Worm (Caenorhabditis elegans) whole organism, L2 larva: ENCODE measurements around the gene F46B3.23.

Experiments
- F13H6.1 ChIP-seq: sonication (generic microtip); optimal IDR thresholded peaks from 2 replicates; lab custom pipeline; 2016; ENCODE audit warnings: missing genetic modification characterization, missing compliant biosample characterization
- ama-1 ChIP-seq: fragments of 150-350 bp; optimal IDR thresholded peaks from 2 replicates; lab custom pipeline; 2018; ENCODE audit warnings: inconsistent platforms
- dmd-4 ChIP-seq: sonication (generic microtip); optimal IDR thresholded peaks from 2 replicates; lab custom pipeline; 2017; ENCODE audit warnings: missing biosample characterization, missing genetic modification characterization
- lsy-2 ChIP-seq, 2 experiments: fragments of 150-350 bp in 1 of 2; sonication (generic microtip) in 1 of 2; optimal IDR thresholded peaks; 2 replicates each; lab custom pipeline; 2014 to 2017; ENCODE audit warnings: missing biosample characterization in 2 of 2, missing genetic modification characterization in 2 of 2
- mdl-1 ChIP-seq, 2 experiments: fragments of 150-350 bp in 1 of 2; sonication (generic microtip) in 1 of 2; optimal IDR thresholded peaks; 2 replicates each; lab custom pipeline; 2017; ENCODE audit warnings: missing biosample characterization in 2 of 2, missing genetic modification characterization in 2 of 2
- nhr-25 ChIP-seq: fragments of 150-350 bp; sonication (generic microtip); optimal IDR thresholded peaks from 3 replicates; lab custom pipeline; 2014; ENCODE audit warnings: missing biosample characterization, missing genetic modification characterization
- skn-1 ChIP-seq: sonication (generic microtip); optimal IDR thresholded peaks from 2 replicates; lab custom pipeline; 2017; ENCODE audit warnings: missing biosample characterization, missing genetic modification characterization
- sma-9 ChIP-seq, 2 experiments: fragments of 150-350 bp in 1 of 2; sonication (generic microtip) in 1 of 2; optimal IDR thresholded peaks; 2 replicates each; lab custom pipeline; 2014 to 2016; ENCODE audit warnings: missing genetic modification characterization in 2 of 2, mild to moderate bottlenecking in 1 of 2, missing biosample characterization in 1 of 2, missing compliant biosample characterization in 1 of 2, missing genetic modification reagents in 1 of 2, moderate library complexity in 1 of 2
- snpc-4 ChIP-seq: fragments of 150-350 bp; optimal IDR thresholded peaks from 2 replicates; lab custom pipeline; 2014; ENCODE audit warnings: missing biosample characterization, missing genetic modification characterization
- unc-39 ChIP-seq: fragments of 150-350 bp; optimal IDR thresholded peaks from 2 replicates; lab custom pipeline; 2014; ENCODE audit warnings: missing biosample characterization, missing genetic modification characterization
- zag-1 ChIP-seq: fragments of 150-350 bp; optimal IDR thresholded peaks from 2 replicates; lab custom pipeline; 2014; ENCODE audit warnings: missing biosample characterization, missing genetic modification characterization
- ztf-11 ChIP-seq: sonication (generic microtip); optimal IDR thresholded peaks from 2 replicates; lab custom pipeline; 2017; ENCODE audit warnings: missing biosample characterization, missing genetic modification characterization

ce11 chrV:20599795-20600194 lies 6.7 kb downstream of the F46B3.23 start, which contains the start of gene col-163:
- no peak for TF ChIP-seq mdl-1 (tag; optimal IDR thresholded peaks at IDR 0.05; lab: Kevin White, UChicago)
- TF ChIP-seq ztf-11, result no peak
- no peak for TF ChIP-seq unc-39
- TF ChIP-seq ama-1, result no peak
- no peak for TF ChIP-seq zag-1 (tag; lab: Kevin White, UChicago)
- no peak for TF ChIP-seq F13H6.1 (tag; lab: Kevin White, UChicago)
- no peak for TF ChIP-seq lsy-2 (tag; optimal IDR thresholded peaks at IDR 0.05; lab: Kevin White, UChicago)
- no peak for TF ChIP-seq skn-1 (tag; lab: Kevin White, UChicago)
- TF ChIP-seq dmd-4 (tag; lab: Kevin White, UChicago), result no peak
- no peak for TF ChIP-seq sma-9 (GFP tag; optimal IDR thresholded peaks at IDR 0.05; lab: Kevin White, UChicago)
- TF ChIP-seq sma-9 (tag; optimal IDR thresholded peaks at IDR 0.05; lab: Kevin White, UChicago), result no peak
- TF ChIP-seq nhr-25 (tag; lab: Kevin White, UChicago), result no peak
- TF ChIP-seq snpc-4 (tag; lab: Kevin White, UChicago), result no peak
